Fruit fly (Drosophila melanogaster) whole organism, prepupa: ENCODE results near the gene Osi21.

Experiments used
- Blimp-1 ChIP-seq: fragments of 200-800 bp; sonication (Bioruptor generic); optimal IDR thresholded peaks from 3 replicates; lab custom pipeline; 2017; ENCODE audit warnings: missing biosample characterization, missing genetic modification characterization, mild to moderate bottlenecking, moderate library complexity, missing genetic modification reagents
- CG6163 ChIP-seq: fragments of 200-800 bp; sonication (Bioruptor generic); IDR thresholded peaks from 3 replicates; pipeline ENCODE4 v1.3.6; 2022; ENCODE audit warnings: missing biosample characterization, missing genetic modification characterization
- CG6792 ChIP-seq: fragments of 200-800 bp; sonication (Bioruptor generic); optimal IDR thresholded peaks from 3 replicates; lab custom pipeline; 2016; ENCODE audit warnings: missing biosample characterization, missing genetic modification characterization
- CG7368 ChIP-seq: fragments of 200-800 bp; sonication (Bioruptor generic); optimal IDR thresholded peaks from 3 replicates; lab custom pipeline; 2016; ENCODE audit warnings: missing biosample characterization, missing genetic modification characterization
- CG9139 ChIP-seq: fragments of 200-800 bp; sonication (Bioruptor generic); optimal IDR thresholded peaks from 3 replicates; lab custom pipeline; 2017; ENCODE audit warnings: missing biosample characterization, mild to moderate bottlenecking, missing genetic modification characterization
- Eip78C ChIP-seq: fragments of 200-800 bp; sonication (Bioruptor generic); peaks from one replicate; lab custom pipeline; 2016; ENCODE audit warnings: missing biosample characterization, missing genetic modification characterization
- Eip93F ChIP-seq: fragments of 200-800 bp; sonication (Bioruptor generic); optimal IDR thresholded peaks from 2 replicates; lab custom pipeline; 2016; ENCODE audit warnings: missing biosample characterization, mild to moderate bottlenecking, missing genetic modification characterization
- Gug ChIP-seq: fragments of 200-800 bp; sonication (Bioruptor generic); IDR thresholded peaks from 2 replicates; pipeline ENCODE4 v1.3.6; 2022; ENCODE audit warnings: missing biosample characterization, missing genetic modification characterization
- Met ChIP-seq: fragments of 200-800 bp; sonication (Bioruptor generic); optimal IDR thresholded peaks from 3 replicates; lab custom pipeline; 2016; ENCODE audit warnings: missing biosample characterization, missing genetic modification characterization
- OdsH ChIP-seq: fragments of 200-800 bp; sonication (Bioruptor generic); optimal IDR thresholded peaks from 3 replicates; lab custom pipeline; 2016; ENCODE audit warnings: missing biosample characterization, missing genetic modification characterization
- Smox ChIP-seq: fragments of 200-800 bp; sonication (Bioruptor generic); optimal IDR thresholded peaks from 3 replicates; lab custom pipeline; 2016; ENCODE audit warnings: missing biosample characterization, missing genetic modification characterization
- Sox102F ChIP-seq: fragments of 200-800 bp; sonication (Bioruptor generic); optimal IDR thresholded peaks from 2 replicates; lab custom pipeline; 2016; ENCODE audit warnings: missing biosample characterization, mild to moderate bottlenecking, missing genetic modification characterization
- dsx ChIP-seq: fragments of 200-800 bp; optimal IDR thresholded peaks from 3 replicates; lab custom pipeline; 2019; ENCODE audit warnings: missing biosample characterization, mild to moderate bottlenecking, missing genetic modification characterization, moderate library complexity; ENCODE audit not compliant: poor library complexity, severe bottlenecking

- TF ChIP-seq CG9139 (GFP tag; lab: Kevin White, UChicago) (no peak), CG6792 (GFP tag; lab: Kevin White, UChicago) (no peak), OdsH (GFP tag; lab: Kevin White, UChicago) (no peak), Met (no peak), Smox (GFP tag; lab: Kevin White, UChicago) (no peak), Gug (GFP tag; lab: Robert Waterston, UW) (no peak), Eip78C (no peak), dsx (no peak), Sox102F (GFP tag; lab: Kevin White, UChicago) (no peak), Eip93F (GFP tag; lab: Kevin White, UChicago) (no peak), Blimp-1 (no peak), CG7368 (GFP tag; lab: Kevin White, UChicago) (no peak), CG6163 (GFP tag; lab: Robert Waterston, UW) (no peak)
These were observed 3.6 kb downstream of the Osi21 start, which contains the start of gene mre11 for dm6 chr2L:11281930-11282329.
